Worm (Caenorhabditis elegans) whole organism, young adult: Measurements from ENCODE around the gene syp-2.
A peak's percentile ranks its signal among the peaks of the same experiment; 100 is the strongest.

ENCODE experiments used
- B0261.1 ChIP-seq: sonication (generic microtip); optimal IDR thresholded peaks from 2 replicates; lab custom pipeline; 2016; ENCODE audit warnings: mild to moderate bottlenecking, missing genetic modification characterization, moderate library complexity, missing compliant biosample characterization
- C06A6.2 ChIP-seq: fragments of 200-800 bp; sonication (Bioruptor generic); conservative IDR thresholded peaks from 2 replicates; pipeline ENCODE4 v1.3.6; 2022; ENCODE audit warnings: missing genetic modification characterization, missing compliant biosample characterization
- F22D6.2 ChIP-seq: sonication (generic microtip); optimal IDR thresholded peaks from 2 replicates; lab custom pipeline; 2016; ENCODE audit warnings: mild to moderate bottlenecking, missing genetic modification characterization, missing compliant biosample characterization
- F39B2.1 ChIP-seq: fragments of 200-800 bp; sonication (Bioruptor generic); IDR thresholded peaks from 2 replicates; pipeline ENCODE4 v1.3.6; 2022; ENCODE audit warnings: missing genetic modification reagents, missing genetic modification characterization, missing compliant biosample characterization
- F52B5.7 ChIP-seq: sonication (generic microtip); optimal IDR thresholded peaks from 2 replicates; lab custom pipeline; 2016; ENCODE audit warnings: mild to moderate bottlenecking, missing genetic modification characterization, missing compliant biosample characterization
- F57A8.1 ChIP-seq: fragments of 200-800 bp; sonication (Bioruptor generic); optimal IDR thresholded peaks from 2 replicates; lab custom pipeline; 2018; ENCODE audit warnings: mild to moderate bottlenecking, missing genetic modification characterization, moderate library complexity, missing compliant biosample characterization
- K11D2.4 ChIP-seq: fragments of 200-800 bp; sonication (Bioruptor generic); IDR thresholded peaks from 2 replicates; pipeline ENCODE4 v1.3.6; 2022; ENCODE audit warnings: missing genetic modification reagents, missing genetic modification characterization, missing compliant biosample characterization
- K12H6.12 ChIP-seq: fragments of 200-800 bp; sonication (Bioruptor generic); optimal IDR thresholded peaks from 2 replicates; lab custom pipeline; 2018; ENCODE audit warnings: mild to moderate bottlenecking, missing genetic modification characterization, missing compliant biosample characterization
- T26A5.8 ChIP-seq: sonication (generic microtip); optimal IDR thresholded peaks from 2 replicates; lab custom pipeline; 2016; ENCODE audit warnings: missing genetic modification characterization, missing compliant biosample characterization
- Y53F4B.3 ChIP-seq: fragments of 200-800 bp; sonication (Bioruptor generic); IDR thresholded peaks from 2 replicates; pipeline ENCODE4 v1.3.6; 2022; ENCODE audit warnings: missing genetic modification reagents, missing genetic modification characterization, missing compliant biosample characterization
- Y53G8AR.9 ChIP-seq: fragments of 200-800 bp; sonication (Bioruptor generic); conservative IDR thresholded peaks from 2 replicates; pipeline ENCODE4 v1.3.6; 2022; ENCODE audit warnings: missing genetic modification reagents, missing genetic modification characterization, missing compliant biosample characterization
- Y79H2A.3 ChIP-seq: fragments of 200-800 bp; sonication (Bioruptor generic); conservative IDR thresholded peaks from 2 replicates; pipeline ENCODE4 v1.3.6; 2022; ENCODE audit warnings: missing genetic modification reagents, missing genetic modification characterization, missing compliant biosample characterization
- Y95B8A.8 ChIP-seq: fragments of 200-800 bp; sonication (Bioruptor generic); IDR thresholded peaks from 2 replicates; pipeline ENCODE4 v1.3.6; 2022; ENCODE audit warnings: missing genetic modification reagents, missing genetic modification characterization, missing compliant biosample characterization
- akir-1 ChIP-seq: fragments of 200-800 bp; sonication (Bioruptor generic); optimal IDR thresholded peaks from 2 replicates; lab custom pipeline; 2018; ENCODE audit warnings: mild to moderate bottlenecking, missing genetic modification characterization, moderate library complexity, missing compliant biosample characterization
- ama-1 ChIP-seq, 3 experiments: fragments of 150-350 bp in 1 of 3; sonication (generic microtip) in 2 of 3; optimal IDR thresholded peaks; 2 replicates each; lab custom pipeline; 2014 to 2018; ENCODE audit warnings: missing biosample characterization in 2 of 3, missing genetic modification characterization in 2 of 3, missing genetic modification reagents in 2 of 3
- atf-7 ChIP-seq: sonication (generic microtip); optimal IDR thresholded peaks from 2 replicates; lab custom pipeline; 2017; ENCODE audit warnings: mild to moderate bottlenecking, missing genetic modification characterization, missing compliant biosample characterization
- athp-1 ChIP-seq: sonication (generic microtip); optimal IDR thresholded peaks from 2 replicates; lab custom pipeline; 2017; ENCODE audit warnings: mild to moderate bottlenecking, missing genetic modification characterization, missing compliant biosample characterization
- attf-3 ChIP-seq: fragments of 200-800 bp; sonication (Bioruptor generic); conservative IDR thresholded peaks from 2 replicates; pipeline ENCODE4 v1.3.6; 2022; ENCODE audit warnings: missing genetic modification reagents, missing genetic modification characterization, missing compliant biosample characterization
- attf-6 ChIP-seq: fragments of 200-800 bp; sonication (Bioruptor generic); IDR thresholded peaks from 2 replicates; pipeline ENCODE4 v1.3.6; 2022; ENCODE audit warnings: missing genetic modification reagents, missing genetic modification characterization, missing compliant biosample characterization
- bed-1 ChIP-seq: fragments of 200-800 bp; sonication (Bioruptor generic); IDR thresholded peaks from 2 replicates; pipeline ENCODE4 v1.3.6; 2022; ENCODE audit warnings: missing genetic modification reagents, missing genetic modification characterization, missing compliant biosample characterization
- ccch-3 ChIP-seq: fragments of 200-800 bp; sonication (Bioruptor generic); optimal IDR thresholded peaks from 2 replicates; lab custom pipeline; 2018; ENCODE audit warnings: mild to moderate bottlenecking, missing genetic modification characterization, missing compliant biosample characterization
- cebp-2 ChIP-seq: fragments of 200-800 bp; sonication (Bioruptor generic); IDR thresholded peaks from 2 replicates; pipeline ENCODE4 v1.3.6; 2022; ENCODE audit warnings: missing genetic modification characterization, missing compliant biosample characterization
- ceh-100 ChIP-seq: fragments of 200-800 bp; sonication (Bioruptor generic); IDR thresholded peaks from 2 replicates; pipeline ENCODE4 v1.3.6; 2022; ENCODE audit warnings: missing genetic modification reagents, missing genetic modification characterization, missing compliant biosample characterization
- ceh-91 ChIP-seq: fragments of 200-800 bp; sonication (Bioruptor generic); IDR thresholded peaks from 2 replicates; pipeline ENCODE4 v1.3.6; 2022; ENCODE audit warnings: missing genetic modification reagents, missing genetic modification characterization, missing compliant biosample characterization
- chd-7 ChIP-seq: sonication (generic microtip); optimal IDR thresholded peaks from 2 replicates; lab custom pipeline; 2016; ENCODE audit warnings: mild to moderate bottlenecking, missing genetic modification characterization, moderate library complexity, missing compliant biosample characterization
- die-1 ChIP-seq: sonication (generic microtip); optimal IDR thresholded peaks from 2 replicates; lab custom pipeline; 2016; ENCODE audit warnings: missing genotype, mild to moderate bottlenecking, missing genetic modification characterization, missing compliant biosample characterization
- efl-1 ChIP-seq: fragments of 150-350 bp; optimal IDR thresholded peaks from 2 replicates; lab custom pipeline; 2014; ENCODE audit warnings: missing biosample characterization, missing genetic modification reagents, missing genetic modification characterization
- egl-18 ChIP-seq: fragments of 200-800 bp; sonication (Bioruptor generic); IDR thresholded peaks from 2 replicates; pipeline ENCODE4 v1.3.6; 2022; ENCODE audit warnings: missing genetic modification reagents, missing genetic modification characterization, missing compliant biosample characterization
- him-1 ChIP-seq: sonication (generic microtip); optimal IDR thresholded peaks from 2 replicates; lab custom pipeline; 2016; ENCODE audit warnings: missing genotype, missing genetic modification reagents, missing genetic modification characterization, missing compliant biosample characterization
- hlh-12 ChIP-seq: sonication (generic microtip); optimal IDR thresholded peaks from 2 replicates; lab custom pipeline; 2016; ENCODE audit warnings: missing genetic modification characterization, missing compliant biosample characterization
- hmg-20 ChIP-seq: fragments of 200-800 bp; sonication (Bioruptor generic); IDR thresholded peaks from 2 replicates; pipeline ENCODE4 v1.3.6; 2022; ENCODE audit warnings: missing genetic modification reagents, missing genetic modification characterization, missing compliant biosample characterization
- hrde-1 ChIP-seq: sonication (generic microtip); optimal IDR thresholded peaks from 2 replicates; lab custom pipeline; 2016; ENCODE audit warnings: missing genetic modification characterization, mild to moderate bottlenecking, missing compliant biosample characterization, moderate library complexity, missing genotype, missing genetic modification reagents, borderline replicate concordance
- let-607 ChIP-seq, 2 experiments: fragments of 200-800 bp in 1 of 2; sonication (Bioruptor generic) in 1 of 2; sonication (generic microtip) in 1 of 2; optimal IDR thresholded peaks; 2 replicates each; lab custom pipeline; 2016 to 2018; ENCODE audit warnings: mild to moderate bottlenecking in 2 of 2, missing compliant biosample characterization in 2 of 2, missing genetic modification characterization in 2 of 2, moderate library complexity in 2 of 2, missing genotype in 1 of 2
- lin-26 ChIP-seq: fragments of 200-800 bp; sonication (Bioruptor generic); IDR thresholded peaks from 2 replicates; pipeline ENCODE4 v1.3.6; 2022; ENCODE audit warnings: missing genetic modification reagents, missing genetic modification characterization, missing compliant biosample characterization
- madf-6 ChIP-seq: fragments of 200-800 bp; sonication (Bioruptor generic); IDR thresholded peaks from 2 replicates; pipeline ENCODE4 v1.3.6; 2022; ENCODE audit warnings: missing genetic modification reagents, missing genetic modification characterization, missing compliant biosample characterization
- mel-28 ChIP-seq: sonication (generic microtip); optimal IDR thresholded peaks from 2 replicates; lab custom pipeline; 2016; ENCODE audit warnings: borderline replicate concordance, mild to moderate bottlenecking, missing genetic modification characterization, missing compliant biosample characterization
- mxl-1 ChIP-seq: sonication (generic microtip); optimal IDR thresholded peaks from 2 replicates; lab custom pipeline; 2016; ENCODE audit warnings: missing genetic modification characterization, missing compliant biosample characterization
- nhr-179 ChIP-seq: sonication (generic microtip); optimal IDR thresholded peaks from 2 replicates; lab custom pipeline; 2016; ENCODE audit warnings: mild to moderate bottlenecking, missing genetic modification characterization, missing compliant biosample characterization
- nhr-80 ChIP-seq: sonication (generic microtip); optimal IDR thresholded peaks from 2 replicates; lab custom pipeline; 2016; ENCODE audit warnings: missing genetic modification characterization, missing compliant biosample characterization
- rcor-1 ChIP-seq: fragments of 200-800 bp; sonication (Bioruptor generic); IDR thresholded peaks from 2 replicates; pipeline ENCODE4 v1.3.6; 2022; ENCODE audit warnings: missing genetic modification reagents, missing genetic modification characterization, missing compliant biosample characterization
- sdz-38 ChIP-seq: sonication (generic microtip); optimal IDR thresholded peaks from 2 replicates; lab custom pipeline; 2016; ENCODE audit warnings: missing genotype, missing genetic modification characterization, missing compliant biosample characterization
- snpc-1.1 ChIP-seq: sonication (generic microtip); optimal IDR thresholded peaks from 2 replicates; lab custom pipeline; 2017; ENCODE audit warnings: missing genetic modification characterization, mild to moderate bottlenecking, missing compliant biosample characterization, antibody characterized with exemption, moderate library complexity, missing genotype, missing genetic modification reagents; ENCODE audit not compliant: insufficient read depth
- snpc-4 ChIP-seq, 5 experiments: fragments of 150-350 bp in 1 of 5; sonication (generic microtip) in 4 of 5; optimal IDR thresholded peaks; 2 replicates each; lab custom pipeline; 2014 to 2018; ENCODE audit warnings: missing genetic modification characterization in 5 of 5, missing biosample characterization in 3 of 5, antibody characterized with exemption in 2 of 5, mild to moderate bottlenecking in 2 of 5, missing compliant biosample characterization in 2 of 5, missing genotype in 2 of 5, moderate library complexity in 2 of 5, missing genetic modification reagents in 1 of 5
- sptf-2 ChIP-seq: fragments of 200-800 bp; sonication (Bioruptor generic); optimal IDR thresholded peaks from 2 replicates; lab custom pipeline; 2018; ENCODE audit warnings: mild to moderate bottlenecking, missing genetic modification characterization, missing compliant biosample characterization
- tbx-9 ChIP-seq: sonication (generic microtip); optimal IDR thresholded peaks from 2 replicates; lab custom pipeline; 2016; ENCODE audit warnings: borderline replicate concordance, missing genetic modification characterization, inconsistent platforms, missing compliant biosample characterization
- unc-62 ChIP-seq: fragments of 150-350 bp; optimal IDR thresholded peaks from 2 replicates; lab custom pipeline; 2014; ENCODE audit warnings: missing biosample characterization, missing genetic modification reagents, missing genetic modification characterization
- xnd-1 ChIP-seq: sonication (generic microtip); optimal IDR thresholded peaks from 2 replicates; lab custom pipeline; 2016; ENCODE audit warnings: missing genotype, missing genetic modification reagents, missing genetic modification characterization, missing compliant biosample characterization
- ztf-22 ChIP-seq: fragments of 200-800 bp; sonication (Bioruptor generic); optimal IDR thresholded peaks from 2 replicates; lab custom pipeline; 2018; ENCODE audit warnings: mild to moderate bottlenecking, missing genetic modification characterization, moderate library complexity, missing compliant biosample characterization
- ztf-6 ChIP-seq: fragments of 200-800 bp; sonication (Bioruptor generic); IDR thresholded peaks from 2 replicates; pipeline ENCODE4 v1.3.6; 2022; ENCODE audit warnings: missing genetic modification reagents, missing genetic modification characterization, missing compliant biosample characterization

Gene syp-2

DNA sequence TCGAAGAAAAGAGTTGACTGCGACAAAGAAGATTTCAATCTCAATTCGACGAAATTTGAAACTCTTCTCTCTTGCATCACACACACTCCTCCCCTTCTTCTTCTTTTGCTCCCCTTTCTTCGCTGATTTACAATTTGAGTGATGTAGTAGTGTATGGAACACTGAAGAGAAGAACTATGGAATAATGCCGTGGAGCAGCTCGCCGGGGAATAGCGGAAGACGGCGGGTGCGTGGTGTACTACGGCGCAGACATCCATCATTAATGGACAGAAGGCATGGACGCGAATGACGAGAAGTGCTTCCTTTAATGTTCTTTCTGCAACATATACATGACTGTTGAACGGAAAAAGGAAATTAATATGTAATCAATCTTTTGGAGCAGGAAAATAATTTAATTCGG is 46.6 kb downstream of the syp-2 start (continued):
- TF ChIP-seq Y53G8AR.9 (GFP tag; lab: Robert Waterston, UW) (no peak; the same call in 1 of the 2 replicates), Y95B8A.8 (GFP tag; lab: Robert Waterston, UW) (no peak), hmg-20 (no peak), ceh-100 (GFP tag; lab: Robert Waterston, UW) (no peak), K11D2.4 (no peak), him-1 (tag; lab: Kevin White, UChicago) (no peak), die-1 (tag; lab: Kevin White, UChicago) (no peak), lin-26 (GFP tag; lab: Robert Waterston, UW) (peak; percentile 63; the same call in 1 of the 2 replicates), hrde-1 (no peak), akir-1 (GFP tag; lab: Kevin White, UChicago) (no peak), Y53F4B.3 (GFP tag; lab: Robert Waterston, UW) (no peak), unc-62 (GFP tag; lab: Kevin White, UChicago) (no peak), attf-3 (GFP tag; lab: Robert Waterston, UW) (no peak), rcor-1 (no peak), F22D6.2 (tag; lab: Kevin White, UChicago) (no peak), tbx-9 (tag; lab: Kevin White, UChicago) (no peak), ceh-91 (GFP tag; lab: Robert Waterston, UW) (no peak), xnd-1 (tag; lab: Kevin White, UChicago) (no peak), chd-7 (tag; lab: Kevin White, UChicago) (no peak), hlh-12 (tag; lab: Kevin White, UChicago) (no peak), nhr-179 (tag; lab: Kevin White, UChicago) (no peak), B0261.1 (tag; lab: Kevin White, UChicago) (no peak), ccch-3 (GFP tag; lab: Kevin White, UChicago) (no peak), ztf-6 (GFP tag; lab: Robert Waterston, UW) (no peak), bed-1 (GFP tag; lab: Robert Waterston, UW) (no peak), C06A6.2 (GFP tag; lab: Robert Waterston, UW) (no peak), sptf-2 (GFP tag; lab: Kevin White, UChicago) (no peak), F52B5.7 (peak; percentile 26), snpc-1.1 (tag; lab: Kevin White, UChicago) (no peak), madf-6 (GFP tag; lab: Robert Waterston, UW) (peak; percentile 56), mel-28 (tag; lab: Kevin White, UChicago) (no peak), egl-18 (GFP tag; lab: Robert Waterston, UW) (no peak), cebp-2 (GFP tag; lab: Robert Waterston, UW) (no peak), F39B2.1 (GFP tag; lab: Robert Waterston, UW) (no peak), efl-1 (GFP tag; lab: Kevin White, UChicago) (no peak), ztf-22 (GFP tag; lab: Kevin White, UChicago) (no peak), Y79H2A.3 (GFP tag; lab: Robert Waterston, UW) (no peak), T26A5.8 (tag; lab: Kevin White, UChicago) (no peak), athp-1 (tag; lab: Kevin White, UChicago) (peak; percentile 8), attf-6 (GFP tag; lab: Robert Waterston, UW) (peak; percentile 44; the same call in 1 of the 2 replicates), K12H6.12 (tag; lab: Kevin White, UChicago) (no peak), mxl-1 (no peak), ama-1 (optimal IDR thresholded peaks at IDR 0.05; lab: Kevin White, UChicago) (no peak), ama-1 (GFP tag; optimal IDR thresholded peaks at IDR 0.05; lab: Kevin White, UChicago) (no peak), snpc-4 (GFP tag; optimal IDR thresholded peaks at IDR 0.05; lab: Kevin White, UChicago) (no peak), snpc-4 (tag; optimal IDR thresholded peaks at IDR 0.05; lab: Kevin White, UChicago) (no peak), sdz-38 (tag; lab: Kevin White, UChicago) (no peak), nhr-80 (tag; lab: Kevin White, UChicago) (no peak), atf-7 (tag; lab: Kevin White, UChicago) (no peak), F57A8.1 (GFP tag; lab: Kevin White, UChicago) (no peak), let-607 (tag; optimal IDR thresholded peaks at IDR 0.05; lab: Kevin White, UChicago) (no peak)
